Fruit fly (Drosophila melanogaster) whole organism, embryonic: Measurements from ENCODE around the gene lva.

Experiments
- Bgb ChIP-seq: fragments of 200-800 bp; sonication (Bioruptor generic); IDR thresholded peaks from 2 replicates; pipeline ENCODE4 v1.3.6; 2022; ENCODE audit warnings: missing biosample characterization, missing genetic modification characterization; ENCODE audit not compliant: partially characterized antibody
- CG1024 ChIP-seq: fragments of 200-800 bp; sonication (Bioruptor generic); IDR thresholded peaks from 2 replicates; pipeline ENCODE4 v1.3.6; 2022; ENCODE audit warnings: missing biosample characterization, missing genetic modification characterization
- CG10462 ChIP-seq: fragments of 200-800 bp; sonication (Bioruptor generic); optimal IDR thresholded peaks from 2 replicates; lab custom pipeline; 2016; ENCODE audit warnings: missing biosample characterization, missing genetic modification characterization
- CG10979 ChIP-seq: fragments of 200-800 bp; sonication (Bioruptor generic); optimal IDR thresholded peaks from 2 replicates; lab custom pipeline; 2018; ENCODE audit warnings: missing biosample characterization, mild to moderate bottlenecking, missing genetic modification characterization, moderate library complexity
- CG11560 ChIP-seq: fragments of 200-800 bp; sonication (Bioruptor generic); IDR thresholded peaks from 3 replicates; pipeline ENCODE4 v1.3.6; 2022; ENCODE audit warnings: missing biosample characterization, missing genetic modification characterization
- CG12219 ChIP-seq: fragments of 200-800 bp; sonication (Bioruptor generic); optimal IDR thresholded peaks from 3 replicates; lab custom pipeline; 2018; ENCODE audit warnings: missing biosample characterization, mild to moderate bottlenecking, missing genetic modification characterization
- CG12769 ChIP-seq: fragments of 200-800 bp; sonication (Bioruptor generic); optimal IDR thresholded peaks from 2 replicates; lab custom pipeline; 2019; ENCODE audit warnings: missing biosample characterization, mild to moderate bottlenecking, missing genetic modification characterization, moderate library complexity
- CG14965 ChIP-seq: fragments of 200-800 bp; sonication (Bioruptor generic); optimal IDR thresholded peaks from 2 replicates; lab custom pipeline; 2016; ENCODE audit warnings: missing biosample characterization, missing genetic modification characterization, borderline replicate concordance
- CG1529 ChIP-seq: fragments of 200-800 bp; sonication (Bioruptor generic); optimal IDR thresholded peaks from 3 replicates; lab custom pipeline; 2018; ENCODE audit warnings: missing biosample characterization, missing genetic modification characterization
- CG1603 ChIP-seq: fragments of 200-800 bp; sonication (Bioruptor generic); optimal IDR thresholded peaks from 2 replicates; lab custom pipeline; 2019; ENCODE audit warnings: missing biosample characterization, mild to moderate bottlenecking, missing genetic modification characterization, moderate library complexity
- CG16815 ChIP-seq: fragments of 200-800 bp; sonication (Bioruptor generic); optimal IDR thresholded peaks from 3 replicates; lab custom pipeline; 2017; ENCODE audit warnings: missing biosample characterization, mild to moderate bottlenecking, missing genetic modification characterization
- CG2116 ChIP-seq: fragments of 200-800 bp; sonication (Bioruptor generic); optimal IDR thresholded peaks from 3 replicates; lab custom pipeline; 2018; ENCODE audit warnings: missing biosample characterization, mild to moderate bottlenecking, missing genetic modification characterization
- CG2889 ChIP-seq: fragments of 200-800 bp; sonication (Bioruptor generic); IDR thresholded peaks from 3 replicates; pipeline ENCODE4 v1.3.6; 2022; ENCODE audit warnings: missing biosample characterization, missing genetic modification characterization
- CG32772 ChIP-seq: fragments of 200-800 bp; sonication (Bioruptor generic); IDR thresholded peaks from 2 replicates; pipeline ENCODE4 v1.3.6; 2022; ENCODE audit warnings: missing biosample characterization, missing genetic modification characterization
- CG34376 ChIP-seq: fragments of 200-800 bp; sonication (Bioruptor generic); optimal IDR thresholded peaks from 2 replicates; lab custom pipeline; 2018; ENCODE audit warnings: missing biosample characterization, mild to moderate bottlenecking, missing genetic modification characterization
- CG3838 ChIP-seq: fragments of 200-800 bp; sonication (Bioruptor generic); optimal IDR thresholded peaks from 3 replicates; lab custom pipeline; 2016; ENCODE audit warnings: missing biosample characterization, missing genetic modification characterization
- CG42726 ChIP-seq: fragments of 200-800 bp; sonication (Bioruptor generic); IDR thresholded peaks from 2 replicates; pipeline ENCODE4 v1.3.6; 2022; ENCODE audit warnings: missing biosample characterization, missing genetic modification characterization; ENCODE audit not compliant: partially characterized antibody
- CG4328 ChIP-seq: fragments of 200-800 bp; sonication (Bioruptor generic); optimal IDR thresholded peaks from 3 replicates; lab custom pipeline; 2017; ENCODE audit warnings: missing biosample characterization, missing genetic modification reagents, missing genetic modification characterization
- CG8089 ChIP-seq: fragments of 200-800 bp; sonication (Bioruptor generic); optimal IDR thresholded peaks from 3 replicates; lab custom pipeline; 2016; ENCODE audit warnings: missing biosample characterization, missing genetic modification characterization
- CG8765 ChIP-seq: fragments of 200-800 bp; sonication (Bioruptor generic); IDR thresholded peaks from 2 replicates; pipeline ENCODE4 v1.3.6; 2022; ENCODE audit warnings: missing biosample characterization, missing genetic modification characterization
- CG9437 ChIP-seq: fragments of 200-800 bp; sonication (Bioruptor generic); optimal IDR thresholded peaks from 2 replicates; lab custom pipeline; 2018; ENCODE audit warnings: missing biosample characterization, mild to moderate bottlenecking, missing genetic modification characterization
- CG9797 ChIP-seq: fragments of 200-800 bp; sonication (Bioruptor generic); optimal IDR thresholded peaks from 3 replicates; lab custom pipeline; 2018; ENCODE audit warnings: missing biosample characterization, mild to moderate bottlenecking, missing genetic modification characterization
- CG9932 ChIP-seq: fragments of 200-800 bp; sonication (Bioruptor generic); IDR thresholded peaks from 2 replicates; pipeline ENCODE4 v1.3.6; 2022; ENCODE audit warnings: missing biosample characterization, missing genetic modification characterization
- Camta ChIP-seq: fragments of 200-800 bp; sonication (Bioruptor generic); optimal IDR thresholded peaks from 2 replicates; lab custom pipeline; 2016; ENCODE audit warnings: missing biosample characterization, missing genetic modification characterization
- Hand ChIP-seq: fragments of 200-800 bp; sonication (Bioruptor generic); optimal IDR thresholded peaks from 2 replicates; lab custom pipeline; 2017; ENCODE audit warnings: mild to moderate bottlenecking, missing biosample characterization, missing genetic modification reagents, missing genetic modification characterization
- HmgD ChIP-seq: fragments of 200-800 bp; sonication (Bioruptor generic); optimal IDR thresholded peaks from 3 replicates; lab custom pipeline; 2016; ENCODE audit warnings: missing biosample characterization, missing genetic modification characterization
- Lim3 ChIP-seq: fragments of 200-800 bp; sonication (Bioruptor generic); IDR thresholded peaks from 2 replicates; pipeline ENCODE4 v1.3.6; 2022; ENCODE audit warnings: missing biosample characterization, missing genetic modification characterization
- NC2β ChIP-seq: fragments of 200-800 bp; sonication (Bioruptor generic); optimal IDR thresholded peaks from 2 replicates; lab custom pipeline; 2016; ENCODE audit warnings: missing biosample characterization, missing genetic modification characterization
- Opbp ChIP-seq: fragments of 200-800 bp; sonication (Bioruptor generic); IDR thresholded peaks from 3 replicates; pipeline ENCODE4 v1.3.6; 2022; ENCODE audit warnings: missing biosample characterization, missing genetic modification characterization; ENCODE audit not compliant: partially characterized antibody
- amos ChIP-seq: fragments of 200-800 bp; sonication (Bioruptor generic); IDR thresholded peaks from 2 replicates; pipeline ENCODE4 v1.3.6; 2022; ENCODE audit warnings: missing biosample characterization, missing genetic modification characterization; ENCODE audit not compliant: partially characterized antibody
- bbx ChIP-seq: fragments of 200-800 bp; sonication (Bioruptor generic); IDR thresholded peaks from 2 replicates; pipeline ENCODE4 v1.3.6; 2022; ENCODE audit warnings: missing biosample characterization, missing genetic modification characterization; ENCODE audit not compliant: partially characterized antibody
- bcd ChIP-seq: fragments of 200-800 bp; sonication (Bioruptor generic); optimal IDR thresholded peaks from 2 replicates; lab custom pipeline; 2017; ENCODE audit warnings: missing biosample characterization, mild to moderate bottlenecking, missing genetic modification characterization
- chn ChIP-seq: fragments of 200-800 bp; sonication (Bioruptor generic); optimal IDR thresholded peaks from 2 replicates; lab custom pipeline; 2016; ENCODE audit warnings: missing biosample characterization, missing genetic modification characterization
- crol ChIP-seq: fragments of 200-800 bp; sonication (Bioruptor generic); IDR thresholded peaks from 2 replicates; pipeline ENCODE4 v1.3.6; 2022; ENCODE audit warnings: missing biosample characterization, missing genetic modification characterization
- dysf ChIP-seq: fragments of 200-800 bp; sonication (Bioruptor generic); IDR thresholded peaks from 3 replicates; pipeline ENCODE4 v1.3.6; 2022; ENCODE audit warnings: missing biosample characterization, missing genetic modification characterization
- fd96Cb ChIP-seq: fragments of 200-800 bp; sonication (Bioruptor generic); optimal IDR thresholded peaks from 2 replicates; lab custom pipeline; 2018; ENCODE audit warnings: missing biosample characterization, mild to moderate bottlenecking, missing genetic modification characterization, moderate library complexity
- fru ChIP-seq: fragments of >200 bp; optimal IDR thresholded peaks from 2 replicates; lab custom pipeline; 2017
- ftz-f1 ChIP-seq: fragments of 200-800 bp; sonication (Bioruptor generic); optimal IDR thresholded peaks from 2 replicates; lab custom pipeline; 2016; ENCODE audit warnings: missing biosample characterization, missing genetic modification characterization
- gcm ChIP-seq: fragments of 200-800 bp; sonication (Bioruptor generic); optimal IDR thresholded peaks from 2 replicates; lab custom pipeline; 2019; ENCODE audit warnings: missing biosample characterization, mild to moderate bottlenecking, missing genetic modification characterization, moderate library complexity
- ind ChIP-seq: fragments of 200-800 bp; sonication (Bioruptor generic); optimal IDR thresholded peaks from 3 replicates; lab custom pipeline; 2016; ENCODE audit warnings: missing biosample characterization, missing genetic modification characterization
- jing ChIP-seq: fragments of 200-800 bp; sonication (Bioruptor generic); optimal IDR thresholded peaks from 2 replicates; lab custom pipeline; 2018; ENCODE audit warnings: missing biosample characterization, mild to moderate bottlenecking, missing genetic modification characterization
- maf-S ChIP-seq: fragments of 200-800 bp; sonication (Bioruptor generic); optimal IDR thresholded peaks from 2 replicates; lab custom pipeline; 2016; ENCODE audit warnings: missing biosample characterization, missing genetic modification characterization
- nom ChIP-seq: fragments of 200-800 bp; sonication (Bioruptor generic); optimal IDR thresholded peaks from 2 replicates; lab custom pipeline; 2017; ENCODE audit warnings: missing biosample characterization, missing genetic modification characterization, mild to moderate bottlenecking, moderate library complexity, missing genetic modification reagents
- pita ChIP-seq: fragments of 200-800 bp; sonication (Bioruptor generic); optimal IDR thresholded peaks from 2 replicates; lab custom pipeline; 2017; ENCODE audit warnings: missing biosample characterization, mild to moderate bottlenecking, missing genetic modification characterization
- ranshi ChIP-seq: fragments of 200-800 bp; sonication (Bioruptor generic); IDR thresholded peaks from 2 replicates; pipeline ENCODE4 v1.3.6; 2022; ENCODE audit warnings: missing biosample characterization, missing genetic modification characterization
- salm ChIP-seq: fragments of 200-800 bp; sonication (Bioruptor generic); optimal IDR thresholded peaks from 2 replicates; lab custom pipeline; 2018; ENCODE audit warnings: missing biosample characterization, mild to moderate bottlenecking, missing genetic modification characterization
- sd ChIP-seq: fragments of 200-800 bp; sonication (Bioruptor generic); optimal IDR thresholded peaks from 3 replicates; lab custom pipeline; 2018; ENCODE audit warnings: missing biosample characterization, mild to moderate bottlenecking, missing genetic modification characterization, moderate library complexity
- slou ChIP-seq: fragments of 200-800 bp; sonication (Bioruptor generic); optimal IDR thresholded peaks from 3 replicates; lab custom pipeline; 2016; ENCODE audit warnings: missing biosample characterization, missing genetic modification characterization
- stwl ChIP-seq: fragments of 200-800 bp; sonication (Bioruptor generic); optimal IDR thresholded peaks from 3 replicates; lab custom pipeline; 2018; ENCODE audit warnings: missing biosample characterization, mild to moderate bottlenecking, missing genetic modification characterization, moderate library complexity
- tna ChIP-seq: fragments of 200-800 bp; sonication (Bioruptor generic); IDR thresholded peaks from 2 replicates; pipeline ENCODE4 v1.3.6; 2022; ENCODE audit warnings: missing biosample characterization, missing genetic modification characterization; ENCODE audit not compliant: partially characterized antibody
- wek ChIP-seq: fragments of 200-800 bp; sonication (Bioruptor generic); optimal IDR thresholded peaks from 3 replicates; lab custom pipeline; 2018; ENCODE audit warnings: missing biosample characterization, mild to moderate bottlenecking, missing genetic modification characterization, moderate library complexity

The lva gene

DNA sequence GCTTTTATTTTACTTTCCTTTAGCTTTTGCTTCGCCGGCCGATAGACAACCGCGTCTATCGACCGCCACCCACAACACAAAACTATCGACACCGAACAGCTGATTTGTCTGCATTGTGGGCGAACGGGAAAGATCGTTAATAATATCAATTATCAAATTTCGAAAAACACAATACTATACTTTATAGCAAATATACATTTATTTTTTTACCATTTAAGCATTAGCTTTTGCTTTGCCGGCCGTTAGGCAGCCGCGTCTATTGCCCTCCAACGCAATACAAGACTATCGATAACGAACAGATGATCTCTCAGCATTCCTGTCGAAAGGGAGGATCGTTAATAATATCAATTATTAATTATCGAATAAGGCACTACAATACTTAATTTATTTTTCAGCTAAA lies 29.0 kb downstream of the lva start, which contains the start of the genes CG2938 and Glos (continued):
- TF ChIP-seq CG10979 (no peak), dysf (GFP tag; lab: Robert Waterston, UW) (no peak), CG1603 (tag; lab: Kevin White, UChicago) (peak; percentile 13), bbx (GFP tag; lab: Robert Waterston, UW) (peak; percentile 68), CG14965 (no peak), CG8765 (GFP tag; lab: Robert Waterston, UW) (no peak), fd96Cb (no peak), Lim3 (GFP tag; lab: Robert Waterston, UW) (no peak), slou (GFP tag; lab: Kevin White, UChicago) (no peak), jing (GFP tag; lab: Kevin White, UChicago) (no peak), CG8089 (GFP tag; lab: Kevin White, UChicago) (no peak), ftz-f1 (GFP tag; lab: Kevin White, UChicago) (no peak), wek (no peak), amos (peak; percentile 61; the same call in 1 of the 2 replicates), chn (GFP tag; lab: Kevin White, UChicago) (no peak), ranshi (GFP tag; lab: Robert Waterston, UW) (no peak), Opbp (peak; percentile 74; the same call in 2 of the 3 replicates), CG10462 (GFP tag; lab: Kevin White, UChicago) (no peak), CG2889 (GFP tag; lab: Robert Waterston, UW) (no peak), Camta (no peak), CG9437 (GFP tag; lab: Kevin White, UChicago) (no peak), CG1529 (GFP tag; lab: Kevin White, UChicago) (no peak), Bgb (peak; percentile 62), fru (lab: Kevin White, UChicago) (no peak), NC2β (no peak), CG3838 (GFP tag; lab: Kevin White, UChicago) (no peak), CG12219 (GFP tag; lab: Kevin White, UChicago) (no peak), tna (GFP tag; lab: Robert Waterston, UW) (peak; percentile 57; the same call in 1 of the 2 replicates), salm (tag; lab: Kevin White, UChicago) (no peak), stwl (tag; lab: Kevin White, UChicago) (peak; percentile 28), Hand (GFP tag; lab: Kevin White, UChicago) (no peak), CG11560 (peak; percentile 59; the same call in 1 of the 3 replicates), ind (no peak), CG1024 (no peak), CG16815 (GFP tag; lab: Kevin White, UChicago) (no peak), bcd (GFP tag; lab: Kevin White, UChicago) (no peak), CG2116 (peak; percentile 84), CG4328 (GFP tag; lab: Kevin White, UChicago) (no peak), maf-S (no peak), CG9932 (GFP tag; lab: Robert Waterston, UW) (no peak), sd (tag; lab: Kevin White, UChicago) (peak; percentile 44), HmgD (no peak), CG34376 (GFP tag; lab: Kevin White, UChicago) (no peak), CG12769 (tag; lab: Kevin White, UChicago) (no peak), crol (GFP tag; lab: Robert Waterston, UW) (no peak), nom (GFP tag; lab: Kevin White, UChicago) (no peak), CG42726 (GFP tag; lab: Robert Waterston, UW) (no peak), CG9797 (GFP tag; lab: Kevin White, UChicago) (peak; percentile 2), gcm (GFP tag; lab: Kevin White, UChicago) (no peak), pita (GFP tag; lab: Kevin White, UChicago) (no peak), CG32772 (no peak)
